Worm (Caenorhabditis elegans) whole organism, early embryonic: ENCODE results near the gene ubxn-5.

Experiments used
- ama-1 ChIP-seq: fragments of 150-350 bp; optimal IDR thresholded peaks from 2 replicates; lab custom pipeline; 2014
- ceh-13 ChIP-seq: fragments of 200-800 bp; sonication (Bioruptor generic); optimal IDR thresholded peaks from 2 replicates; lab custom pipeline; 2018; ENCODE audit warnings: mild to moderate bottlenecking, missing genetic modification characterization, missing compliant biosample characterization
- ceh-36 ChIP-seq: sonication (generic microtip); optimal IDR thresholded peaks from 2 replicates; lab custom pipeline; 2016; ENCODE audit warnings: missing genetic modification characterization, inconsistent platforms, missing compliant biosample characterization
- ets-7 ChIP-seq: sonication (generic microtip); optimal IDR thresholded peaks from 2 replicates; lab custom pipeline; 2016; ENCODE audit warnings: missing genotype, missing genetic modification characterization, missing compliant biosample characterization
- flt-1 ChIP-seq: fragments of 200-800 bp; sonication (Bioruptor generic); IDR thresholded peaks from 2 replicates; pipeline ENCODE4 v1.3.6; 2022; ENCODE audit warnings: missing genetic modification characterization, missing compliant biosample characterization
- hmbx-1 ChIP-seq: sonication (generic microtip); optimal IDR thresholded peaks from 2 replicates; lab custom pipeline; 2016; ENCODE audit warnings: mild to moderate bottlenecking, missing genetic modification characterization, missing compliant biosample characterization
- hmg-4 ChIP-seq: fragments of 200-800 bp; sonication (Bioruptor generic); optimal IDR thresholded peaks from 2 replicates; lab custom pipeline; 2018; ENCODE audit warnings: mild to moderate bottlenecking, missing genetic modification characterization, missing compliant biosample characterization
- scrt-1 ChIP-seq: fragments of 200-800 bp; sonication (Bioruptor generic); IDR thresholded peaks from 2 replicates; pipeline ENCODE4 v1.3.6; 2022; ENCODE audit warnings: missing genetic modification characterization, missing compliant biosample characterization
- tbx-11 ChIP-seq: fragments of 200-800 bp; sonication (Bioruptor generic); IDR thresholded peaks from 2 replicates; pipeline ENCODE4 v1.3.6; 2022; ENCODE audit warnings: missing genetic modification characterization, missing compliant biosample characterization
- tra-4 ChIP-seq: sonication (generic microtip); optimal IDR thresholded peaks from 2 replicates; lab custom pipeline; 2017; ENCODE audit warnings: missing genetic modification characterization, missing compliant biosample characterization

- TF ChIP-seq ama-1 (lab: Kevin White, UChicago): no peak
- no peak for TF ChIP-seq ets-7
- TF ChIP-seq tra-4: no peak
- no peak for TF ChIP-seq hmg-4 (GFP tag; lab: Kevin White, UChicago)
- no peak for TF ChIP-seq tbx-11 (GFP tag; lab: Robert Waterston, UW)
- TF ChIP-seq ceh-36: no peak
- TF ChIP-seq scrt-1 (GFP tag; lab: Robert Waterston, UW): no peak
- no peak for TF ChIP-seq hmbx-1 (tag; lab: Kevin White, UChicago)
- no peak for TF ChIP-seq ceh-13 (GFP tag; lab: Kevin White, UChicago)
- TF ChIP-seq flt-1: no peak
Measured at ce11 chrII:10203067-10203466, 31.2 kb downstream of the ubxn-5 start.
